Fruit fly (Drosophila melanogaster): Measurements from ENCODE around the gene Pdp1.
A peak's percentile ranks its signal among the peaks of the same experiment; 100 is the strongest.

The Pdp1 gene

DNA sequence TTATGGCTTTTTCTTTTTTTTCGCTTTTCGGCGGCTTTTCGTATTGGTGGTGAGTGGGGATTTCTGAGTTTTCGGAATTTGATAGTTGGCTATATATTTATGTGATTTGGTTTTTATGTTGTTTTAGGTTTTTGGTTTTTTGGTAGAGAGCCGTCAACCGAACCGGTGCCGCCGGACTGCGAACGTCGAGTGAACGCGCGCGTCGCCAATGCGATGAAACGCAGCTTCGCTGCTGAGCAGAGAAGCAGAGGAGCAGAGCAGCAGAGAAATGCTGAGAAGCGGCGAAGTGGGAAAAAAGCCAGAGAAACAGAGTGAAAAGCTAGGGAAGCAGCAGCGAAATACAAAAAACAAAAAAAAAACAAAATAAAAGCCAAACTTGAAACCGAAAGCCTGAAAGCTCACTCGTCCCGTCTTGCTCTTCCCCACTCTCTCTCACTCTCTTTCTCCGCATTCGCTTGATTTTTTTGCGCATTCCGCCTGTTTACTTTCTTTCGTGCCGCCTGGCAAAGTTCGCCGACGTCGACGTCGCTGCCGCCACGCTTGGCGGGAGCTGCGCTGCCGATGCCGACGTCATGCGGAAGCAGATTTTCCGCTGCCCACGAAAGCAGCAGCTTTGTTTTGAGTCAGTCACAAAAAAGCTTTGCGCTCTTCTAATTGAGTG, 39.2 kb downstream of the Pdp1 start (continued):
- no peak for TF ChIP-seq Hmx (GFP tag; optimal IDR thresholded peaks at IDR 0.05)
- no peak for TF ChIP-seq gcm (GFP tag; optimal IDR thresholded peaks at IDR 0.05)
- no peak for TF ChIP-seq CHES-1-like (GFP tag; optimal IDR thresholded peaks at IDR 0.05)
- no peak for TF ChIP-seq Ada2b (GFP tag; IDR thresholded peaks at IDR 0.05)
- no peak for TF ChIP-seq dmrt99B (tag; optimal IDR thresholded peaks at IDR 0.05)
- TF ChIP-seq Nf-YC (tag; optimal IDR thresholded peaks at IDR 0.05), result peak; percentile 37
- TF ChIP-seq HLH4C (GFP tag; IDR thresholded peaks at IDR 0.05; ENCODE audit: partially characterized antibody), result 0 out of 3 replicates have a peak, but pooled peaks have one; percentile 21
- TF ChIP-seq ssp (GFP tag; IDR thresholded peaks at IDR 0.05), result no peak
- TF ChIP-seq CG9876 (GFP tag; optimal IDR thresholded peaks at IDR 0.05), result no peak
- peak; percentile 1 for TF ChIP-seq CG11504 (tag; optimal IDR thresholded peaks at IDR 0.05)
- 0 out of 2 replicates have a peak, but pooled peaks have one; percentile 16 for TF ChIP-seq Drgx (GFP tag; IDR thresholded peaks at IDR 0.05)
- TF ChIP-seq pita (GFP tag; optimal IDR thresholded peaks at IDR 0.05), result no peak
- peak; percentile 95 for TF ChIP-seq Adf1 (GFP tag; IDR thresholded peaks at IDR 0.05)
- no peak for TF ChIP-seq CG2712 (tag; optimal IDR thresholded peaks at IDR 0.05)
- no peak for TF ChIP-seq bowl (GFP tag; IDR thresholded peaks at IDR 0.05)
- TF ChIP-seq Nf-YB (GFP tag; optimal IDR thresholded peaks at IDR 0.05), result no peak
- TF ChIP-seq Hmr (GFP tag; optimal IDR thresholded peaks at IDR 0.05), result no peak
- TF ChIP-seq jumu (GFP tag; optimal IDR thresholded peaks at IDR 0.05), result no peak
- no peak for TF ChIP-seq CG4424 (GFP tag; optimal IDR thresholded peaks at IDR 0.05)
- TF ChIP-seq CG14441 (GFP tag; IDR thresholded peaks at IDR 0.05), result no peak
- no peak for TF ChIP-seq CG6683 (GFP tag; optimal IDR thresholded peaks at IDR 0.05)
- TF ChIP-seq Rx (GFP tag; IDR thresholded peaks at IDR 0.05), result no peak
- TF ChIP-seq Hr39 (optimal IDR thresholded peaks at IDR 0.05), result no peak
- TF ChIP-seq nmo (GFP tag; optimal IDR thresholded peaks at IDR 0.05), result no peak
- no peak for TF ChIP-seq Abd-B (GFP tag; optimal IDR thresholded peaks at IDR 0.05)
- 0 out of 4 replicates have a peak, but pooled peaks have one; percentile 47 for TF ChIP-seq chinmo (GFP tag; IDR thresholded peaks at IDR 0.05; ENCODE audit: partially characterized antibody)
- no peak for TF ChIP-seq tio (GFP tag; optimal IDR thresholded peaks at IDR 0.05)
- TF ChIP-seq CG7963 (GFP tag; IDR thresholded peaks at IDR 0.05; ENCODE audit: partially characterized antibody), result no peak; the same call in 2 of the 3 replicates
- no peak for TF ChIP-seq CG4617 (GFP tag; optimal IDR thresholded peaks at IDR 0.05; ENCODE audit: borderline replicate concordance)
- no peak for TF ChIP-seq CG32532 (GFP tag; IDR thresholded peaks at IDR 0.05)
- TF ChIP-seq Ptx1 (GFP tag; IDR thresholded peaks at IDR 0.05), result no peak
- no peak for TF ChIP-seq wdn (GFP tag; IDR thresholded peaks at IDR 0.05)
- TF ChIP-seq wek (GFP tag; optimal IDR thresholded peaks at IDR 0.05), result no peak
- peak; percentile 81 for TF ChIP-seq Blimp-1 (GFP tag; optimal IDR thresholded peaks at IDR 0.05)
- no peak for TF ChIP-seq kni (GFP tag; optimal IDR thresholded peaks at IDR 0.05)
- TF ChIP-seq nom (GFP tag; optimal IDR thresholded peaks at IDR 0.05), result no peak
- no peak for TF ChIP-seq eve (GFP tag; optimal IDR thresholded peaks at IDR 0.05)
- TF ChIP-seq HmgZ (tag; optimal IDR thresholded peaks at IDR 0.05), result no peak
- TF ChIP-seq vvl (GFP tag; IDR thresholded peaks at IDR 0.05), result peak; percentile 55; the same call in 1 of the 2 replicates
- no peak for TF ChIP-seq pnt (GFP tag; optimal IDR thresholded peaks at IDR 0.05)
- TF ChIP-seq CG8944 (GFP tag; optimal IDR thresholded peaks at IDR 0.05), result no peak
- no peak for TF ChIP-seq CG17328 (GFP tag; IDR thresholded peaks at IDR 0.05)
- no peak; the same call in 2 of the 3 replicates for TF ChIP-seq zfh1 (GFP tag; IDR thresholded peaks at IDR 0.05)
- no peak for TF ChIP-seq pros (GFP tag; optimal IDR thresholded peaks at IDR 0.05)
- no peak for TF ChIP-seq CG11247 (GFP tag; IDR thresholded peaks at IDR 0.05)
- TF ChIP-seq fd96Cb (tag; optimal IDR thresholded peaks at IDR 0.05), result no peak
- no peak for TF ChIP-seq Dp (GFP tag; optimal IDR thresholded peaks at IDR 0.05)
- TF ChIP-seq CG17829 (tag; optimal IDR thresholded peaks at IDR 0.05), result no peak
- TF ChIP-seq CG4360 (GFP tag; IDR thresholded peaks at IDR 0.05), result no peak
- TF ChIP-seq mam (GFP tag; optimal IDR thresholded peaks at IDR 0.05), result no peak
